Worm (Caenorhabditis elegans): Measurements from ENCODE around the gene str-19.
"Not testable (repeated sequence)": the region's sequence is repeated elsewhere in the genome, so short reads cannot be mapped to it uniquely, and the experiment has no call there.

The str-19 gene

DNA sequence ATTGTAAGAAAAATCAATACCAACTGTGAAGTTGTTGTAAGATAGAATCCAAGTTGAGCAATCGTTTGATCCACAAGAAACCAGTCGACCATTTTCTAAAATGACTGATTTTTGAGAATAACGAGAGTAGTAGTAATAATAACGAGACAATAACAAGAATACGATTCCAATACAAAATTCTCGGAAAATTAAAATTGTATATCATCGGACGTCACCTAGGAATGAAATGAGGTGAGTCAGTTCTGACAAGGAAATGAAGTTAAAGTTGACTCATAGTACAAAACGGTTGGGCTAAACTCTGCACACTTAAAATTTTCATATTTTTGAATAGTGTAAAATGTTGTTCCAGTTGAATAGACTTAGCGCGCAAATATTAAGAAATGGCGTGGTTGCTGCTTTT, at the start of gene str-19:
str-19 (minus strand) TSS at position 101 of the 400 bp plus-strand sequence.
- not testable (repeated sequence) for TF ChIP-seq B0310.2 (tag; optimal IDR thresholded peaks at IDR 0.05); hmg-4 (GFP tag; optimal IDR thresholded peaks at IDR 0.05); hmbx-1 (tag; optimal IDR thresholded peaks at IDR 0.05)

ce11 chrV:15793270-15793669, 49.0 kb upstream of the str-19 start, which contains the start of gene T26E4.7:
TSS of gene T26E4.7 (plus strand) at chrV:15793570.
- no peak for TF ChIP-seq tra-4 (tag; optimal IDR thresholded peaks at IDR 0.05)
- no peak for TF ChIP-seq B0310.2 (tag; optimal IDR thresholded peaks at IDR 0.05)
- no peak for TF ChIP-seq pes-1 (GFP tag; IDR thresholded peaks at IDR 0.05)
- no peak for TF ChIP-seq sea-1 (GFP tag; conservative IDR thresholded peaks at IDR 0.05)

ce11 chrV:15792409-15792808, 48.1 kb upstream of the str-19 start, which contains the start of gene T26E4.4:
TSS of gene T26E4.4 (minus strand) at chrV:15792509.
- TF ChIP-seq hmg-4 (GFP tag; optimal IDR thresholded peaks at IDR 0.05) (no peak), scrt-1 (GFP tag; IDR thresholded peaks at IDR 0.05) (no peak), F13C5.2 (tag; optimal IDR thresholded peaks at IDR 0.05) (no peak), flt-1 (GFP tag; IDR thresholded peaks at IDR 0.05) (no peak), ama-1 (optimal IDR thresholded peaks at IDR 0.05) (no peak), ceh-36 (tag; optimal IDR thresholded peaks at IDR 0.05) (no peak), aly-1 (tag; optimal IDR thresholded peaks at IDR 0.05) (no peak), tbx-11 (GFP tag; IDR thresholded peaks at IDR 0.05) (no peak), B0310.2 (tag; optimal IDR thresholded peaks at IDR 0.05) (no peak), sea-1 (GFP tag; conservative IDR thresholded peaks at IDR 0.05) (no peak), ets-7 (tag; optimal IDR thresholded peaks at IDR 0.05) (no peak), pes-1 (GFP tag; IDR thresholded peaks at IDR 0.05) (no peak), tra-4 (tag; optimal IDR thresholded peaks at IDR 0.05) (no peak), tbx-37 (GFP tag; conservative IDR thresholded peaks at IDR 0.05) (no peak), ceh-13 (GFP tag; optimal IDR thresholded peaks at IDR 0.05) (no peak), hmbx-1 (tag; optimal IDR thresholded peaks at IDR 0.05) (no peak), hnd-1 (tag; optimal IDR thresholded peaks at IDR 0.05) (no peak)

ce11 chrV:15782494-15782893, 38.2 kb upstream of the str-19 start, which contains the start of gene T26E4.3:
TSS of gene T26E4.3 (plus strand) at chrV:15782794.
- TF ChIP-seq hnd-1 (tag; optimal IDR thresholded peaks at IDR 0.05) (no peak), scrt-1 (GFP tag; IDR thresholded peaks at IDR 0.05) (no peak), tra-4 (tag; optimal IDR thresholded peaks at IDR 0.05) (no peak), sea-1 (GFP tag; conservative IDR thresholded peaks at IDR 0.05) (no peak), tbx-37 (GFP tag; conservative IDR thresholded peaks at IDR 0.05) (no peak), ama-1 (optimal IDR thresholded peaks at IDR 0.05) (no peak)

DNA sequence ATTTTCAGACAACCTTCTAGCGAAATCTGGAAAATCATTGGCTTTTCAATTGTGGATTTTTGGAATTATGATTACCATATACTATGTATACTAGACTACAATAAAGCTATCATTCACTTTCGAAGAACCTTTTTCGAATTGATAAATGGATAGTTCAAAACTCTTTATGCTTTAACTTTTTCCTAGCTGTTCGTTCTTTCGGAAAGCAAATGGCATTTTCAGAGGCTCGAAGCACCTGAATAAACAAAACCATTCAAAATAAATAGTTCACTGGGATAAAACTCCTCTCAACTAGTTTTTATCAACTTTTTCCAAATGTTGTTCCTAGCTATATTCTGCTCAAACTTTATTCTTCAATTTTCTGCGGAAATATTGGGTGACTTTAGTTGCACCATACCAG, 36.8 kb upstream of the str-19 start, which contains the start of gene T26E4.2:
T26E4.2 (plus strand) TSS at position 301 of the 400 bp plus-strand sequence.
- no peak for TF ChIP-seq ceh-36 (tag; optimal IDR thresholded peaks at IDR 0.05)
- TF ChIP-seq hmg-4 (GFP tag; optimal IDR thresholded peaks at IDR 0.05) = no peak
- TF ChIP-seq hnd-1 (tag; optimal IDR thresholded peaks at IDR 0.05) = no peak

DNA sequence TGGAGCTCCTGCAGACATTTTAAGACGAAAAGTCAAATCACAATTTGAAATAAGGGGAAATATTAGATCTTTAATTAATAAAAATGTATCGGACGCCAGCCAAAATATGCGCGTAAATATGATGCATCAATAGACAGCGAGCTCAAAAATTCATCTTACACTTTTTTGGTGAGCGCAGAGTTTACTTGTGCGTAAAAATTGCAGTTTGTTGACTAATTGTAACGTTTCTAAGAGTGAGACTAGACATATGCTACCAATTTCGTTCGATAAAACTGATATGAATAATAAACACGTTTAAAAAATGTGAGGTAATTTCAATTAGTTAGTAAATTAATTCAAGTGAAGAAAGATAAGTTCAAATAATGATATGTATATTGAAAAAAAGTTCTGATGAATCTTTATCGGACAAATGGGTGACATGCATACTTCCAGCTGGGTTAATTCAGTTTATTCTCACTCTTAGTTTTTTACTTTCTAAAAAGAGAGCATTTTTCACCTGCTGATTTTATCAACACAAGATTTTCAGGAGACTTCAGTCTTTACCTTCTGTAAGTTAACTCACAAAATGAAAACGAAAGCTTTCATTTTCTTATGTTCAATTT, 35.0 kb upstream of the str-19 start, which contains the start of the genes nhr-285 and irld-52:
nhr-285 (minus strand) TSS at position 101 of the 602 bp plus-strand sequence.
irld-52 (plus strand) TSS at position 552 of the 602 bp plus-strand sequence.
- TF ChIP-seq hmg-4 (GFP tag; optimal IDR thresholded peaks at IDR 0.05) = no peak
- TF ChIP-seq B0310.2 (tag; optimal IDR thresholded peaks at IDR 0.05) = no peak
- TF ChIP-seq F13C5.2 (tag; optimal IDR thresholded peaks at IDR 0.05) = no peak
- TF ChIP-seq tbx-37 (GFP tag; conservative IDR thresholded peaks at IDR 0.05) = no peak
- no peak for TF ChIP-seq tbx-11 (GFP tag; IDR thresholded peaks at IDR 0.05)
- no peak for TF ChIP-seq flt-1 (GFP tag; IDR thresholded peaks at IDR 0.05)
- no peak for TF ChIP-seq hmbx-1 (tag; optimal IDR thresholded peaks at IDR 0.05)
- TF ChIP-seq pes-1 (GFP tag; IDR thresholded peaks at IDR 0.05) = no peak
- TF ChIP-seq ama-1 (optimal IDR thresholded peaks at IDR 0.05) = no peak
- no peak for TF ChIP-seq sea-1 (GFP tag; conservative IDR thresholded peaks at IDR 0.05)
- no peak for TF ChIP-seq aly-1 (tag; optimal IDR thresholded peaks at IDR 0.05)
- no peak for TF ChIP-seq ets-7 (tag; optimal IDR thresholded peaks at IDR 0.05)
- no peak for TF ChIP-seq ceh-13 (GFP tag; optimal IDR thresholded peaks at IDR 0.05)
- TF ChIP-seq scrt-1 (GFP tag; IDR thresholded peaks at IDR 0.05) = no peak
- TF ChIP-seq hnd-1 (tag; optimal IDR thresholded peaks at IDR 0.05) = no peak

DNA sequence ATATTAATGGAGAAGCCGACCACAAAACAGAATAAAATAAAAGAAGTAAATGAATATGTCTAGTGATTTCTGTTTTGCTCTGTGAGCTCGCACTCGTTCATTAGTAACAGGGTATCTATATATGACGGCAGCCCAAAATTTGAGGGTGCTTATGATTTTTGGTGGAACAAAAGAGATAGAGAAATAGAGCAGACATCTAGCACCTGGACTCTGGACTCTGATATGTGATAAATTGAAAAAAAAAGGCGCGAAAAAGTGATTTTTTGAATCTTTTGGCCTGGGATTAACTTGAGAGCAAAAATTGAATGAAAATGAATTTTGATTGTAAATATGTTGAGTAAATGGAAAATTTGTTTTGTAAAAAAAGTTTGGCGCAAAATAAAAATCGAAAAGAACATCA, 32.4 kb upstream of the str-19 start, which contains the start of gene nhr-283:
nhr-283 (minus strand) TSS at position 101 of the 400 bp plus-strand sequence.
- TF ChIP-seq scrt-1 (GFP tag; IDR thresholded peaks at IDR 0.05) (no peak), hnd-1 (tag; optimal IDR thresholded peaks at IDR 0.05) (no peak), aly-1 (tag; optimal IDR thresholded peaks at IDR 0.05) (no peak), ceh-13 (GFP tag; optimal IDR thresholded peaks at IDR 0.05) (no peak), flt-1 (GFP tag; IDR thresholded peaks at IDR 0.05) (no peak), ama-1 (optimal IDR thresholded peaks at IDR 0.05) (no peak), tbx-37 (GFP tag; conservative IDR thresholded peaks at IDR 0.05) (no peak), sea-1 (GFP tag; conservative IDR thresholded peaks at IDR 0.05) (no peak), tbx-11 (GFP tag; IDR thresholded peaks at IDR 0.05) (no peak), B0310.2 (tag; optimal IDR thresholded peaks at IDR 0.05) (no peak), pes-1 (GFP tag; IDR thresholded peaks at IDR 0.05) (no peak), ceh-36 (tag; optimal IDR thresholded peaks at IDR 0.05) (no peak), ets-7 (tag; optimal IDR thresholded peaks at IDR 0.05) (no peak), hmbx-1 (tag; optimal IDR thresholded peaks at IDR 0.05) (no peak), hmg-4 (GFP tag; optimal IDR thresholded peaks at IDR 0.05) (no peak), tra-4 (tag; optimal IDR thresholded peaks at IDR 0.05) (no peak), F13C5.2 (tag; optimal IDR thresholded peaks at IDR 0.05) (no peak)

ce11 chrV:15773941-15774340, 29.7 kb upstream of the str-19 start:
- TF ChIP-seq ets-7 (tag; optimal IDR thresholded peaks at IDR 0.05) (no peak), aly-1 (tag; optimal IDR thresholded peaks at IDR 0.05) (no peak), tbx-37 (GFP tag; conservative IDR thresholded peaks at IDR 0.05) (no peak), sea-1 (GFP tag; conservative IDR thresholded peaks at IDR 0.05) (no peak), flt-1 (GFP tag; IDR thresholded peaks at IDR 0.05) (no peak), pes-1 (GFP tag; IDR thresholded peaks at IDR 0.05) (no peak), ceh-13 (GFP tag; optimal IDR thresholded peaks at IDR 0.05) (no peak), hmbx-1 (tag; optimal IDR thresholded peaks at IDR 0.05) (no peak), ama-1 (optimal IDR thresholded peaks at IDR 0.05) (no peak), tbx-11 (GFP tag; IDR thresholded peaks at IDR 0.05) (no peak), ceh-36 (tag; optimal IDR thresholded peaks at IDR 0.05) (no peak), tra-4 (tag; optimal IDR thresholded peaks at IDR 0.05) (no peak), hmg-4 (GFP tag; optimal IDR thresholded peaks at IDR 0.05) (no peak), scrt-1 (GFP tag; IDR thresholded peaks at IDR 0.05) (no peak), F13C5.2 (tag; optimal IDR thresholded peaks at IDR 0.05) (no peak), hnd-1 (tag; optimal IDR thresholded peaks at IDR 0.05) (no peak), B0310.2 (tag; optimal IDR thresholded peaks at IDR 0.05) (no peak)
